Fruit fly (Drosophila melanogaster): Measurements from ENCODE around the gene CG10098.

Gene CG10098

dm6 chr3R:7130827-7131226 is 6.5 kb downstream of the CG10098 start (continued):
- TF ChIP-seq CG12219 (GFP tag; optimal IDR thresholded peaks at IDR 0.05), result no peak
- peak; percentile 95 for TF ChIP-seq nerfin-2 (GFP tag; IDR thresholded peaks at IDR 0.05; ENCODE audit: partially characterized antibody)
- TF ChIP-seq usp (GFP tag; optimal IDR thresholded peaks at IDR 0.05), result no peak
- no peak for TF ChIP-seq CG18599 (GFP tag; optimal IDR thresholded peaks at IDR 0.05)
- peak; percentile 8; the same call in 1 of the 3 replicates for TF ChIP-seq otp (GFP tag; IDR thresholded peaks at IDR 0.05)
- TF ChIP-seq CG3407 (GFP tag; optimal IDR thresholded peaks at IDR 0.05), result no peak
- no peak for TF ChIP-seq gt (GFP tag; IDR thresholded peaks at IDR 0.05)
- TF ChIP-seq inv (GFP tag; IDR thresholded peaks at IDR 0.05; ENCODE audit: partially characterized antibody), result peak; percentile 76
- TF ChIP-seq CG17328 (GFP tag; IDR thresholded peaks at IDR 0.05), result 0 out of 2 replicates have a peak, but pooled peaks have one; percentile 14
- TF ChIP-seq Ssrp (tag; optimal IDR thresholded peaks at IDR 0.05), result no peak
- TF ChIP-seq Max (GFP tag; optimal IDR thresholded peaks at IDR 0.05), result no peak
- no peak for TF ChIP-seq Sry-β (GFP tag; optimal IDR thresholded peaks at IDR 0.05)
- TF ChIP-seq Hr3 (GFP tag; optimal IDR thresholded peaks at IDR 0.05), result no peak
- no peak for TF ChIP-seq CG9215 (GFP tag; IDR thresholded peaks at IDR 0.05)
- peak; percentile 35 for TF ChIP-seq CG1603 (tag; optimal IDR thresholded peaks at IDR 0.05)
- TF ChIP-seq Gsc (GFP tag; IDR thresholded peaks at IDR 0.05), result no peak
- TF ChIP-seq Xrp1 (GFP tag; IDR thresholded peaks at IDR 0.05), result no peak
- TF ChIP-seq cg (GFP tag; optimal IDR thresholded peaks at IDR 0.05), result no peak
- no peak for TF ChIP-seq Fer2 (tag; optimal IDR thresholded peaks at IDR 0.05)
- TF ChIP-seq hkb (optimal IDR thresholded peaks at IDR 0.05), result no peak
- TF ChIP-seq hkb (GFP tag; IDR thresholded peaks at IDR 0.05), result 0 out of 2 replicates have a peak, but pooled peaks have one; percentile 39
- TF ChIP-seq tx (GFP tag; optimal IDR thresholded peaks at IDR 0.05), result no peak
- no peak for TF ChIP-seq Mad (GFP tag; optimal IDR thresholded peaks at IDR 0.05)
- TF ChIP-seq Stat92E (GFP tag; optimal IDR thresholded peaks at IDR 0.05), result peak in 1 of 3 experiments; percentile 63
- no peak for TF ChIP-seq CG13296 (GFP tag; optimal IDR thresholded peaks at IDR 0.05)
- TF ChIP-seq CG30403 (GFP tag; optimal IDR thresholded peaks at IDR 0.05), result no peak
- no peak for TF ChIP-seq CG31224 (GFP tag; IDR thresholded peaks at IDR 0.05)
- no peak for TF ChIP-seq CG10209 (GFP tag; optimal IDR thresholded peaks at IDR 0.05)
- TF ChIP-seq stc (GFP tag; IDR thresholded peaks at IDR 0.05), result peak; percentile 4; the same call in 1 of the 2 replicates
- no peak for TF ChIP-seq Lim3 (GFP tag; IDR thresholded peaks at IDR 0.05)
- TF ChIP-seq Gug (GFP tag; IDR thresholded peaks at IDR 0.05), result peak; percentile 41; the same call in 2 of the 4 replicates
- TF ChIP-seq Antp (GFP tag; optimal IDR thresholded peaks at IDR 0.05), result no peak
- no peak for TF ChIP-seq CG5180 (GFP tag; optimal IDR thresholded peaks at IDR 0.05)
- TF ChIP-seq CoRest (tag; optimal IDR thresholded peaks at IDR 0.05), result no peak
- no peak for TF ChIP-seq dati (GFP tag; IDR thresholded peaks at IDR 0.05)
- no peak for TF ChIP-seq CG31388 (GFP tag; optimal IDR thresholded peaks at IDR 0.05)
- no peak for TF ChIP-seq CG17612 (GFP tag; IDR thresholded peaks at IDR 0.05)
- TF ChIP-seq lov (optimal IDR thresholded peaks at IDR 0.05), result no peak
- TF ChIP-seq lov (GFP tag; IDR thresholded peaks at IDR 0.05), result no peak
- no peak for TF ChIP-seq CG2120 (GFP tag; optimal IDR thresholded peaks at IDR 0.05)
- TF ChIP-seq maf-S (GFP tag; optimal IDR thresholded peaks at IDR 0.05), result no peak
- TF ChIP-seq Nf-YA (GFP tag; IDR thresholded peaks at IDR 0.05), result no peak
- TF ChIP-seq Six4 (GFP tag; optimal IDR thresholded peaks at IDR 0.05), result no peak
- no peak for TF ChIP-seq so (GFP tag; IDR thresholded peaks at IDR 0.05)
- TF ChIP-seq CG32532 (GFP tag; IDR thresholded peaks at IDR 0.05), result no peak; the same call in 1 of the 2 replicates
- TF ChIP-seq vvl (GFP tag; IDR thresholded peaks at IDR 0.05), result no peak
- no peak for TF ChIP-seq lbe (GFP tag; optimal IDR thresholded peaks at IDR 0.05)
- no peak for TF ChIP-seq sima (GFP tag; optimal IDR thresholded peaks at IDR 0.05)
- TF ChIP-seq CG11456 (GFP tag; IDR thresholded peaks at IDR 0.05), result no peak
- no peak for TF ChIP-seq D19A (tag; optimal IDR thresholded peaks at IDR 0.05)
- TF ChIP-seq CG4707 (GFP tag; optimal IDR thresholded peaks at IDR 0.05), result no peak
- no peak for TF ChIP-seq Nf-YC (tag; optimal IDR thresholded peaks at IDR 0.05)
